Fruit fly (Drosophila melanogaster): Measurements from ENCODE around the gene Ca-beta.

DNA sequence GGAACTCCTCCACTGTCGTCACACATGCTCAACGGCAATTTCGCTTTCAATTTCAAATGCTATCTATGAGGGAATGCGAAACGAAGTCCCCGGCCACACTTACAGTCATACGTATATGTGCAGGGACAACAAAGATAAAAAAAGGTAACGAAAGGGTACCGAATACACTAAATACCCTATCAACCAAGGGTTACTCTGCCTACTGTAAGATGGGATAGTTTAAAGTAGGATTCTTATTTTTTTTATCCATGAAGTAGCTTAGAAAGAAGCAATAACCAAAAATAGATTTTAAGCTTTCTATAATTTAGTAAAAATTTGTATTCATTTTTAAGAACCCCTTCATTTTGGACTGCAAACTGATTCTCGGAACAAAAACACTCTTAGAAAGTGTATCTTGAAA is 47.8 kb upstream of the Ca-beta start:
- TF ChIP-seq Clk (GFP tag; optimal IDR thresholded peaks at IDR 0.05) (no peak), Crg-1 (GFP tag; optimal IDR thresholded peaks at IDR 0.05) (no peak), CG12768 (GFP tag; optimal IDR thresholded peaks at IDR 0.05) (no peak), cnc (optimal IDR thresholded peaks at IDR 0.05) (no peak), bab1 (GFP tag; optimal IDR thresholded peaks at IDR 0.05) (no peak), Hr96 (GFP tag; optimal IDR thresholded peaks at IDR 0.05) (no peak), toe (GFP tag; optimal IDR thresholded peaks at IDR 0.05) (no peak), CG14711 (tag; optimal IDR thresholded peaks at IDR 0.05) (no peak), CG11617 (GFP tag; optimal IDR thresholded peaks at IDR 0.05) (no peak)

Data from whole organism, adult.